Fruit fly (Drosophila melanogaster): ENCODE results near the gene CG7900.

The CG7900 gene

DNA sequence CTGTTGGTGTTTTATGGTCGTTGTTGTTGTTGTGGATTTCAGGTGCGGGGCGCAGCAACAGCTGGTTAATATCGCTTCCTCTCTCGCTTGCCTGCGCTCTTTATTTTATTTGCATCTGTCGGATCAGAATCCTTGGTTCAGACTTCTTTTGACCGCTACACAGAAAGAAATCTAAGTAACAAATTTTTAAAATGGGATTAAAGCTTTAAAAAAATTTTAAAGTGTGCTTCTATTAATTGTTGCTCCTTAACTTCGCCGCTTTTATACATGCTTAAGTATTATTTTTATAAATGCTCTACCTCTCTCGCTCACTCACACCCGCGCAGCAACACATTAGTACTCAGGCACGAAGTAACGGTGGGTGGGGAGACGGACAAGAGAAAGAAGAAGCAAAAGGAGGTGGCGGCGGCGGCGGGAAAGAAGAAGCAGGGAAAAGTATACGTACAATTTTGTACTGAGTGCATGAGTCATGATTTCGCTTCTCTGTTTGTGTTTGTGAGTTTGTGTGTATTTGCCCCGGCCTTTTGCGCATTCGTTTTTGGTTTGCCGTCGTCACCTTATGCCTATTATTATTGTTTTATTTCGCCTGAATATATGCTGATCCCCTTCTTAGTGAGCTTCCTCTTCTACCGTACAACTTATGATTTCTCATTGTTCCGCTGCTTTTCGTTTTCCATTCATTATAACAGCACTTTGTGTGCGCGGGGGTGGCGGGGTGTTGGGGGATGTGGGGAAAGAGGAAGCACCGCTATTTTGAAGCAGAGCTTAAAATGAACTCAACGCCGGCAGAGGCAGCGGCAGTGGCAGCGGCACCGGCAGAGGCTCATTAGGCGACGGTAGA lies 20.1 kb downstream of the CG7900 start (continued):
- peak; percentile 82 for TF ChIP-seq CG32532 (GFP tag; IDR thresholded peaks at IDR 0.05)
- TF ChIP-seq CG1647 (GFP tag; optimal IDR thresholded peaks at IDR 0.05) = peak; percentile 79
- TF ChIP-seq Ada2b (GFP tag; IDR thresholded peaks at IDR 0.05) = peak; percentile 77
- peak; percentile 88 for TF ChIP-seq CG7556 (GFP tag; optimal IDR thresholded peaks at IDR 0.05)
- peak; percentile 68 to 75 for TF ChIP-seq Pdp1 (GFP tag; optimal IDR thresholded peaks at IDR 0.05)
- TF ChIP-seq Dp (GFP tag; optimal IDR thresholded peaks at IDR 0.05) = no peak
- peak; percentile 92 for TF ChIP-seq Xrp1 (GFP tag; IDR thresholded peaks at IDR 0.05)
- peak; percentile 61 for TF ChIP-seq cg (GFP tag; optimal IDR thresholded peaks at IDR 0.05)
- TF ChIP-seq Hr39 (optimal IDR thresholded peaks at IDR 0.05) = no peak
- TF ChIP-seq lmd (GFP tag; IDR thresholded peaks at IDR 0.05) = peak; percentile 76
- peak; percentile 59 for TF ChIP-seq D19B (GFP tag; optimal IDR thresholded peaks at IDR 0.05)
- peak; percentile 80 for TF ChIP-seq phol (tag; optimal IDR thresholded peaks at IDR 0.05)
- TF ChIP-seq pzg (GFP tag; optimal IDR thresholded peaks at IDR 0.05) = no peak
- TF ChIP-seq Six4 (GFP tag; optimal IDR thresholded peaks at IDR 0.05) = peak; percentile 54
- TF ChIP-seq Sin3A (optimal IDR thresholded peaks at IDR 0.05) = no peak
- TF ChIP-seq CG1603 (tag; optimal IDR thresholded peaks at IDR 0.05) = peak; percentile 70
- peak; percentile 67 for TF ChIP-seq zf30C (GFP tag; optimal IDR thresholded peaks at IDR 0.05)
- peak; percentile 82 for TF ChIP-seq Optix (GFP tag; IDR thresholded peaks at IDR 0.05)
- TF ChIP-seq fd102C (GFP tag; optimal IDR thresholded peaks at IDR 0.05) = peak; percentile 70
- TF ChIP-seq lbe (GFP tag; optimal IDR thresholded peaks at IDR 0.05) = peak; percentile 88
- peak; percentile 71 for TF ChIP-seq grn (GFP tag; optimal IDR thresholded peaks at IDR 0.05)
- peak; percentile 73 for TF ChIP-seq CG12236 (GFP tag; optimal IDR thresholded peaks at IDR 0.05)
- TF ChIP-seq Mad (GFP tag; optimal IDR thresholded peaks at IDR 0.05) = peak; percentile 64
- peak; percentile 78; the same call in 2 of the 3 replicates for TF ChIP-seq so (GFP tag; IDR thresholded peaks at IDR 0.05)
- TF ChIP-seq CG11093 (GFP tag; IDR thresholded peaks at IDR 0.05) = peak; percentile 57; the same call in 1 of the 3 replicates
- peak; percentile 54 for TF ChIP-seq CG15601 (tag; optimal IDR thresholded peaks at IDR 0.05)
- TF ChIP-seq CG1233 (GFP tag; optimal IDR thresholded peaks at IDR 0.05) = peak; percentile 86
- TF ChIP-seq CG17568 (GFP tag; optimal IDR thresholded peaks at IDR 0.05) = peak; percentile 73
- peak; percentile 82 for TF ChIP-seq org-1 (GFP tag; optimal IDR thresholded peaks at IDR 0.05)
- peak; percentile 87 for TF ChIP-seq gem (tag; optimal IDR thresholded peaks at IDR 0.05)
- peak; percentile 83 for TF ChIP-seq Awh (GFP tag; IDR thresholded peaks at IDR 0.05)
- peak; percentile 79 for TF ChIP-seq CG12299 (tag; optimal IDR thresholded peaks at IDR 0.05)
- peak; percentile 48 for TF ChIP-seq CG16815 (GFP tag; optimal IDR thresholded peaks at IDR 0.05)
- TF ChIP-seq CG32767 (GFP tag; IDR thresholded peaks at IDR 0.05) = peak; percentile 60
- TF ChIP-seq HHEX (GFP tag; optimal IDR thresholded peaks at IDR 0.05) = peak; percentile 84
- TF ChIP-seq CG1602 (GFP tag; optimal IDR thresholded peaks at IDR 0.05) = peak; percentile 53
- no peak for TF ChIP-seq unc-4 (GFP tag; IDR thresholded peaks at IDR 0.05; ENCODE audit: partially characterized antibody)
- peak; percentile 60 for TF ChIP-seq E2f2 (GFP tag; IDR thresholded peaks at IDR 0.05)
- peak; percentile 99 for TF ChIP-seq CG17385 (GFP tag; optimal IDR thresholded peaks at IDR 0.05)
- peak; percentile 66 for TF ChIP-seq ftz-f1 (GFP tag; optimal IDR thresholded peaks at IDR 0.05)
- peak; percentile 72 for TF ChIP-seq repo (GFP tag; optimal IDR thresholded peaks at IDR 0.05)
- TF ChIP-seq CG4854 (GFP tag; optimal IDR thresholded peaks at IDR 0.05) = peak; percentile 59
- peak; percentile 89 for TF ChIP-seq CG3281 (GFP tag; optimal IDR thresholded peaks at IDR 0.05)
- peak; percentile 32 for TF ChIP-seq schlank (tag; optimal IDR thresholded peaks at IDR 0.05)
- peak; percentile 80 for TF ChIP-seq Atf6 (GFP tag; IDR thresholded peaks at IDR 0.05)
- peak; percentile 80 for TF ChIP-seq slbo (GFP tag; IDR thresholded peaks at IDR 0.05)
- peak; percentile 63 for TF ChIP-seq pnt (GFP tag; optimal IDR thresholded peaks at IDR 0.05)
- peak; percentile 63 for TF ChIP-seq CG13894 (tag; optimal IDR thresholded peaks at IDR 0.05)
- TF ChIP-seq cato (GFP tag; optimal IDR thresholded peaks at IDR 0.05; ENCODE audit: borderline replicate concordance) = peak; percentile 64

All from whole organism, embryonic.